Worm (Caenorhabditis elegans) whole organism, L4 larva: ENCODE measurements around the gene F09E5.11.

ENCODE experiments used
- D1046.2 ChIP-seq: fragments of 200-800 bp; sonication (Bioruptor generic); IDR thresholded peaks from 2 replicates; pipeline ENCODE4 v1.3.6; 2022; ENCODE audit warnings: missing genetic modification characterization, missing compliant biosample characterization
- F44E2.7 ChIP-seq: fragments of 200-800 bp; sonication (Bioruptor generic); IDR thresholded peaks from 2 replicates; pipeline ENCODE4 v2.1.2; 2022; ENCODE audit warnings: missing genetic modification characterization, missing compliant biosample characterization
- Y75B8A.6 ChIP-seq: fragments of 200-800 bp; sonication (Bioruptor generic); IDR thresholded peaks from 2 replicates; pipeline ENCODE4 v1.3.6; 2022; ENCODE audit warnings: missing genetic modification reagents, missing genetic modification characterization, missing compliant biosample characterization
- ZK337.2 ChIP-seq: fragments of 200-800 bp; sonication (Bioruptor generic); IDR thresholded peaks from 2 replicates; pipeline ENCODE4 v1.3.6; 2022; ENCODE audit warnings: missing genetic modification reagents, missing genetic modification characterization, missing compliant biosample characterization
- ama-1 ChIP-seq: fragments of 150-350 bp; optimal IDR thresholded peaks from 2 replicates; lab custom pipeline; 2014; ENCODE audit warnings: inconsistent platforms, mixed read lengths
- arid-1 ChIP-seq: fragments of 200-800 bp; sonication (Bioruptor generic); conservative IDR thresholded peaks from 2 replicates; pipeline ENCODE4 v1.3.6; 2022; ENCODE audit warnings: missing genetic modification reagents, missing genetic modification characterization, missing compliant biosample characterization
- ceh-20 ChIP-seq: fragments of 200-800 bp; sonication (Bioruptor generic); IDR thresholded peaks from 2 replicates; pipeline ENCODE4 v1.3.6; 2022; ENCODE audit warnings: missing genetic modification reagents, missing genetic modification characterization, missing compliant biosample characterization
- ceh-32 ChIP-seq: sonication (generic microtip); optimal IDR thresholded peaks from 2 replicates; lab custom pipeline; 2016; ENCODE audit warnings: mild to moderate bottlenecking, missing genetic modification characterization, missing compliant biosample characterization; ENCODE audit not compliant: poor library complexity
- ceh-62 ChIP-seq: sonication (generic microtip); optimal IDR thresholded peaks from 2 replicates; lab custom pipeline; 2017; ENCODE audit warnings: missing biosample characterization, missing genetic modification characterization
- daf-12 ChIP-seq: fragments of 150-350 bp; optimal IDR thresholded peaks from 2 replicates; lab custom pipeline; 2014; ENCODE audit warnings: missing biosample characterization, missing genetic modification reagents, missing genetic modification characterization
- daf-19 ChIP-seq: fragments of 200-800 bp; sonication (Bioruptor generic); conservative IDR thresholded peaks from 2 replicates; pipeline ENCODE4 v1.3.6; 2022; ENCODE audit warnings: missing genetic modification characterization, missing compliant biosample characterization
- daf-8 ChIP-seq: fragments of 200-800 bp; sonication (Bioruptor generic); IDR thresholded peaks from 2 replicates; pipeline ENCODE4 v1.3.6; 2022; ENCODE audit warnings: missing genetic modification characterization, missing compliant biosample characterization
- dmd-9 ChIP-seq: fragments of 200-800 bp; sonication (Bioruptor generic); IDR thresholded peaks from 2 replicates; pipeline ENCODE4 v1.3.6; 2022; ENCODE audit warnings: missing genetic modification reagents, missing genetic modification characterization, missing compliant biosample characterization
- dpl-1 ChIP-seq: fragments of 150-350 bp; optimal IDR thresholded peaks from 2 replicates; lab custom pipeline; 2014; ENCODE audit warnings: missing biosample characterization, missing genetic modification reagents, missing genetic modification characterization
- egl-27 ChIP-seq: sonication (generic microtip); optimal IDR thresholded peaks from 3 replicates; lab custom pipeline; 2017; ENCODE audit warnings: missing biosample characterization, missing genetic modification reagents, missing genetic modification characterization
- egl-43 ChIP-seq: fragments of 200-800 bp; sonication (Bioruptor generic); IDR thresholded peaks from 2 replicates; pipeline ENCODE4 v1.3.6; 2022; ENCODE audit warnings: missing genetic modification reagents, missing genetic modification characterization, missing compliant biosample characterization
- hlh-30 ChIP-seq: sonication (generic microtip); optimal IDR thresholded peaks from 2 replicates; lab custom pipeline; 2017; ENCODE audit warnings: antibody characterized with exemption, mild to moderate bottlenecking, missing genetic modification characterization, missing compliant biosample characterization; ENCODE audit not compliant: insufficient read depth
- jun-1 ChIP-seq: fragments of 150-350 bp; optimal IDR thresholded peaks from 2 replicates; lab custom pipeline; 2014; ENCODE audit warnings: missing biosample characterization, missing genetic modification reagents, missing genetic modification characterization
- lim-7 ChIP-seq: fragments of 200-800 bp; sonication (Bioruptor generic); IDR thresholded peaks from 2 replicates; pipeline ENCODE4 v1.3.6; 2022; ENCODE audit warnings: missing genetic modification characterization, missing compliant biosample characterization
- lin-1 ChIP-seq: fragments of 200-800 bp; sonication (Bioruptor generic); IDR thresholded peaks from 2 replicates; pipeline ENCODE4 v1.3.6; 2022; ENCODE audit warnings: missing genetic modification reagents, missing genetic modification characterization, missing compliant biosample characterization
- lin-13 ChIP-seq: fragments of 150-350 bp; optimal IDR thresholded peaks from 2 replicates; lab custom pipeline; 2014; ENCODE audit warnings: missing biosample characterization, missing genetic modification reagents, missing genetic modification characterization
- lir-3 ChIP-seq: sonication (generic microtip); optimal IDR thresholded peaks from 2 replicates; lab custom pipeline; 2016; ENCODE audit warnings: mild to moderate bottlenecking, missing genetic modification characterization, missing compliant biosample characterization
- lsy-2 ChIP-seq, 2 experiments: fragments of 150-350 bp in 1 of 2; sonication (generic microtip) in 1 of 2; optimal IDR thresholded peaks; 2 replicates each; lab custom pipeline; 2014 to 2017; ENCODE audit warnings: missing biosample characterization in 2 of 2, missing genetic modification characterization in 2 of 2
- madf-9 ChIP-seq: fragments of 200-800 bp; sonication (Bioruptor generic); conservative IDR thresholded peaks from 2 replicates; pipeline ENCODE4 v1.3.6; 2022; ENCODE audit warnings: missing genetic modification reagents, missing genetic modification characterization, missing compliant biosample characterization
- mdt-29 ChIP-seq: fragments of 200-800 bp; sonication (Bioruptor generic); IDR thresholded peaks from 2 replicates; pipeline ENCODE4 v1.3.6; 2022; ENCODE audit warnings: missing genetic modification reagents, missing genetic modification characterization, missing compliant biosample characterization
- nhr-102 ChIP-seq: sonication (generic microtip); optimal IDR thresholded peaks from 2 replicates; lab custom pipeline; 2016; ENCODE audit warnings: mild to moderate bottlenecking, missing genetic modification characterization, moderate library complexity, missing compliant biosample characterization
- nhr-25 ChIP-seq: sonication (generic microtip); optimal IDR thresholded peaks from 2 replicates; lab custom pipeline; 2017; ENCODE audit warnings: missing genetic modification characterization, mild to moderate bottlenecking, missing compliant biosample characterization, antibody characterized with exemption, moderate library complexity, borderline replicate concordance; ENCODE audit not compliant: insufficient read depth
- nhr-28 ChIP-seq: fragments of 150-350 bp; optimal IDR thresholded peaks from 2 replicates; lab custom pipeline; 2014; ENCODE audit warnings: missing biosample characterization, missing genetic modification characterization
- nhr-41 ChIP-seq: fragments of 200-800 bp; sonication (Bioruptor generic); IDR thresholded peaks from 2 replicates; pipeline ENCODE4 v1.3.6; 2022; ENCODE audit warnings: missing genetic modification reagents, missing genetic modification characterization, missing compliant biosample characterization
- nhr-48 ChIP-seq: sonication (generic microtip); optimal IDR thresholded peaks from 2 replicates; lab custom pipeline; 2016; ENCODE audit warnings: mild to moderate bottlenecking, missing genetic modification characterization, missing compliant biosample characterization
- pha-4 ChIP-seq, 2 experiments: fragments of 150-350 bp in 1 of 2; fragments of 200-800 bp in 1 of 2; sonication (Bioruptor generic) in 1 of 2; IDR thresholded peaks in 1 of 2; optimal IDR thresholded peaks in 1 of 2; 2 replicates each; pipeline versions ENCODE4 v1.3.6 to Lab custom; 2014 to 2022; ENCODE audit warnings: missing genetic modification characterization in 2 of 2, missing genetic modification reagents in 2 of 2, missing biosample characterization in 1 of 2, missing compliant biosample characterization in 1 of 2
- rbr-2 ChIP-seq: sonication (generic microtip); optimal IDR thresholded peaks from 2 replicates; lab custom pipeline; 2016; ENCODE audit warnings: missing genotype, missing genetic modification characterization, missing compliant biosample characterization
- saeg-2 ChIP-seq: fragments of 200-800 bp; sonication (Bioruptor generic); IDR thresholded peaks from 2 replicates; pipeline ENCODE4 v1.3.6; 2022; ENCODE audit warnings: missing genetic modification reagents, missing genetic modification characterization, missing compliant biosample characterization
- set-16 ChIP-seq: fragments of 200-800 bp; sonication (Bioruptor generic); IDR thresholded peaks from 2 replicates; pipeline ENCODE4 v1.3.6; 2022; ENCODE audit warnings: missing genetic modification reagents, missing genetic modification characterization, missing compliant biosample characterization
- skn-1 ChIP-seq: fragments of 150-350 bp; optimal IDR thresholded peaks from 2 replicates; lab custom pipeline; 2014; ENCODE audit warnings: missing biosample characterization, missing genetic modification characterization
- snpc-1.2 ChIP-seq: fragments of 200-800 bp; sonication (Bioruptor generic); IDR thresholded peaks from 2 replicates; pipeline ENCODE4 v1.3.6; 2022; ENCODE audit warnings: missing genetic modification reagents, missing genetic modification characterization, missing compliant biosample characterization
- spr-1 ChIP-seq: sonication (generic microtip); optimal IDR thresholded peaks from 2 replicates; lab custom pipeline; 2016; ENCODE audit warnings: mild to moderate bottlenecking, missing genetic modification characterization, missing compliant biosample characterization
- spr-3 ChIP-seq: fragments of 200-800 bp; sonication (Bioruptor generic); optimal IDR thresholded peaks from 2 replicates; lab custom pipeline; 2018; ENCODE audit warnings: mild to moderate bottlenecking, missing genetic modification characterization, missing compliant biosample characterization
- tra-1 ChIP-seq: fragments of 200-800 bp; sonication (Bioruptor generic); IDR thresholded peaks from 2 replicates; pipeline ENCODE4 v1.3.6; 2022; ENCODE audit warnings: missing genetic modification reagents, missing genetic modification characterization, missing compliant biosample characterization
- unc-130 ChIP-seq: sonication (generic microtip); optimal IDR thresholded peaks from 2 replicates; lab custom pipeline; 2016; ENCODE audit warnings: missing genetic modification reagents, missing genetic modification characterization, missing compliant biosample characterization
- unc-62 ChIP-seq, 3 experiments: fragments of 150-350 bp in 1 of 3; sonication (generic microtip); optimal IDR thresholded peaks in 2 of 3; peaks in 1 of 3; 1 replicate in 1 of 3; 2 replicates in 2 of 3; lab custom pipeline; 2014 to 2017; ENCODE audit warnings: missing biosample characterization in 3 of 3, missing genetic modification characterization in 3 of 3, missing genetic modification reagents in 3 of 3, missing genotype in 1 of 3
- zag-1 ChIP-seq: fragments of 150-350 bp; optimal IDR thresholded peaks from 2 replicates; lab custom pipeline; 2014; ENCODE audit warnings: missing biosample characterization, missing genetic modification characterization
- zfp-3 ChIP-seq: fragments of 200-800 bp; sonication (Bioruptor generic); conservative IDR thresholded peaks from 2 replicates; pipeline ENCODE4 v1.3.6; 2022; ENCODE audit warnings: missing genetic modification reagents, missing genetic modification characterization, missing compliant biosample characterization
- zip-11 ChIP-seq: fragments of 200-800 bp; sonication (Bioruptor generic); IDR thresholded peaks from 2 replicates; pipeline ENCODE4 v1.3.6; 2022; ENCODE audit warnings: missing genetic modification characterization, missing compliant biosample characterization
- zip-2 ChIP-seq: fragments of 150-350 bp; optimal IDR thresholded peaks from 2 replicates; lab custom pipeline; 2014; ENCODE audit warnings: missing biosample characterization, missing genetic modification characterization
- ztf-11 ChIP-seq: fragments of 150-350 bp; optimal IDR thresholded peaks from 2 replicates; lab custom pipeline; 2014; ENCODE audit warnings: missing biosample characterization, missing genetic modification characterization
- ztf-7 ChIP-seq: fragments of 150-350 bp; optimal IDR thresholded peaks from 2 replicates; lab custom pipeline; 2014; ENCODE audit warnings: missing biosample characterization, missing genetic modification characterization

F09E5.11 gene

ce11 chrII:5355384-5355783, 2.6 kb downstream of the F09E5.11 start, which contains the start of gene srg-69:
Gene srg-69, plus strand, starts transcription at chrII:5355684.
- TF ChIP-seq Y75B8A.6 (GFP tag; lab: Robert Waterston, UW) = no peak
- TF ChIP-seq unc-62 (GFP tag; optimal IDR thresholded peaks at IDR 0.05 in 1 of 2; lab: Kevin White, UChicago) = no peak
- TF ChIP-seq unc-62 (tag; optimal IDR thresholded peaks at IDR 0.05; lab: Kevin White, UChicago) = no peak
- no peak for TF ChIP-seq ama-1
- no peak for TF ChIP-seq spr-1
- no peak for TF ChIP-seq zip-11
- TF ChIP-seq nhr-48 (tag; lab: Kevin White, UChicago) = no peak
- no peak for TF ChIP-seq nhr-41 (GFP tag; lab: Robert Waterston, UW)
- TF ChIP-seq dmd-9 (GFP tag; lab: Robert Waterston, UW) = no peak

- TF ChIP-seq skn-1 (tag; lab: Kevin White, UChicago) (no peak), saeg-2 (GFP tag; lab: Robert Waterston, UW) (peak; percentile 75), daf-8 (GFP tag; lab: Robert Waterston, UW) (no peak), egl-43 (peak; percentile 86), zip-11 (peak; percentile 76), dmd-9 (GFP tag; lab: Robert Waterston, UW) (0 out of 2 replicates have a peak, but pooled peaks have one; percentile 28), ceh-62 (tag; lab: Kevin White, UChicago) (no peak), madf-9 (GFP tag; lab: Robert Waterston, UW) (no peak; the same call in 1 of the 2 replicates), zfp-3 (GFP tag; lab: Robert Waterston, UW) (peak; percentile 67; the same call in 1 of the 2 replicates), lir-3 (tag; lab: Kevin White, UChicago) (peak; percentile 16), pha-4 (GFP tag; IDR thresholded peaks at IDR 0.05; lab: Robert Waterston, UW) (peak; percentile 88), pha-4 (tag; optimal IDR thresholded peaks at IDR 0.05; lab: Kevin White, UChicago) (no peak), tra-1 (peak; percentile 78), lim-7 (GFP tag; lab: Robert Waterston, UW) (peak; percentile 98), daf-12 (tag; lab: Kevin White, UChicago) (no peak), nhr-102 (tag; lab: Kevin White, UChicago) (peak; percentile 69), nhr-41 (GFP tag; lab: Robert Waterston, UW) (peak; percentile 81), jun-1 (no peak), nhr-28 (tag; lab: Kevin White, UChicago) (no peak), mdt-29 (peak; percentile 61), snpc-1.2 (GFP tag; lab: Robert Waterston, UW) (peak; percentile 83), zip-2 (tag; lab: Kevin White, UChicago) (no peak), ZK337.2 (GFP tag; lab: Robert Waterston, UW) (peak; percentile 60; the same call in 1 of the 2 replicates), dpl-1 (GFP tag; lab: Kevin White, UChicago) (no peak), ceh-20 (GFP tag; lab: Robert Waterston, UW) (0 out of 2 replicates have a peak, but pooled peaks have one; percentile 32), nhr-25 (no peak), set-16 (no peak), lin-1 (peak; percentile 73; the same call in 1 of the 2 replicates), hlh-30 (tag; lab: Kevin White, UChicago) (no peak), lin-13 (GFP tag; lab: Kevin White, UChicago) (no peak), ceh-32 (tag; lab: Kevin White, UChicago) (no peak), daf-19 (peak; percentile 86), ztf-7 (tag; lab: Kevin White, UChicago) (peak; percentile 9), F44E2.7 (GFP tag; lab: Robert Waterston, UW) (peak; percentile 86; the same call in 1 of the 2 replicates), D1046.2 (GFP tag; lab: Robert Waterston, UW) (peak; percentile 87), egl-27 (tag; lab: Kevin White, UChicago) (no peak), lsy-2 (tag; optimal IDR thresholded peaks at IDR 0.05; lab: Kevin White, UChicago) (peak in 1 of 2 experiments; percentile 37), zag-1 (no peak), unc-130 (GFP tag; lab: Kevin White, UChicago) (peak; percentile 33), nhr-48 (tag; lab: Kevin White, UChicago) (peak; percentile 50), ztf-11 (tag; lab: Kevin White, UChicago) (no peak), rbr-2 (tag; lab: Kevin White, UChicago) (peak; percentile 38), spr-3 (GFP tag; lab: Kevin White, UChicago) (peak; percentile 83), arid-1 (GFP tag; lab: Robert Waterston, UW) (peak; percentile 96)
These were observed 4.3 kb downstream of the F09E5.11 start for ce11 chrII:5353642-5354041.
